Worm (Caenorhabditis elegans): ENCODE measurements around the gene F39F10.3.
"Not testable (repeated sequence)": the region's sequence is repeated elsewhere in the genome, so short reads cannot be mapped to it uniquely, and the experiment has no call there.

Gene F39F10.3

DNA sequence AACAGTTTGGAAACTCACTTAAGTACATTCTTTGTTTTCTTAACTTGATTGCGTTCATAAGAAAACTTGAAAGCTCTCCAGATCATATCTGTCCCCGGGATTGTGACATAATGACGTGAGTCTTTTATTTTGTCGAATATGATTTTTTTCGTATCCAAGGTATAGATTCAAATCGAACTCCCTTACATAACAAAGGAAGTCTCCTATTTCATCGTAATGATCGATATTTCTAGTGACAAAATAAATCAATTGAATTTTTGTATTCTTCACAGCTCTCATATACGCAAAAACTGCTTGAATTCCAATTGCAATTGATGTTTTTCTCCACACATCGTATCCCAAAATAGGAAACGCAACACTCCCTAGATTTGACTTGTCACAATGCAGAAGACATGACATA, 10.9 kb downstream of the F39F10.3 start:
- no peak for TF ChIP-seq tbx-2 (tag; optimal IDR thresholded peaks at IDR 0.05)
- TF ChIP-seq efl-1 (optimal IDR thresholded peaks at IDR 0.05) = no peak
- TF ChIP-seq efl-1 (GFP tag; optimal IDR thresholded peaks at IDR 0.05 in 1 of 2) = peak in 1 of 2 experiments; percentile 64

ce11 chrX:16903619-16904018, 11.8 kb downstream of the F39F10.3 start, which contains the start of gene F39F10.4:
Gene F39F10.4 (minus strand): TSS chrX:16903719.
- TF ChIP-seq ceh-88 (GFP tag; IDR thresholded peaks at IDR 0.05) (no peak), snu-23 (GFP tag; optimal IDR thresholded peaks at IDR 0.05) (no peak), skn-1 (tag; optimal IDR thresholded peaks at IDR 0.05) (no peak), irx-1 (tag; optimal IDR thresholded peaks at IDR 0.05) (no peak), lin-39 (tag; optimal IDR thresholded peaks at IDR 0.05) (no peak), pag-3 (tag; optimal IDR thresholded peaks at IDR 0.05; ENCODE audit: borderline replicate concordance, insufficient read depth) (no peak), lir-3 (tag; optimal IDR thresholded peaks at IDR 0.05; ENCODE audit: poor library complexity) (no peak), nhr-84 (tag; optimal IDR thresholded peaks at IDR 0.05) (no peak), alr-1 (tag; optimal IDR thresholded peaks at IDR 0.05; ENCODE audit: borderline replicate concordance) (no peak), fkh-4 (tag; optimal IDR thresholded peaks at IDR 0.05; ENCODE audit: borderline replicate concordance) (no peak), nhr-90 (tag; optimal IDR thresholded peaks at IDR 0.05; ENCODE audit: poor library complexity) (no peak), ces-1 (GFP tag; optimal IDR thresholded peaks at IDR 0.05) (no peak), ceh-82 (tag; optimal IDR thresholded peaks at IDR 0.05) (no peak), efl-3 (GFP tag; optimal IDR thresholded peaks at IDR 0.05) (no peak), ztf-4 (tag; optimal IDR thresholded peaks at IDR 0.05) (no peak), unc-98 (GFP tag; IDR thresholded peaks at IDR 0.05) (no peak)

DNA sequence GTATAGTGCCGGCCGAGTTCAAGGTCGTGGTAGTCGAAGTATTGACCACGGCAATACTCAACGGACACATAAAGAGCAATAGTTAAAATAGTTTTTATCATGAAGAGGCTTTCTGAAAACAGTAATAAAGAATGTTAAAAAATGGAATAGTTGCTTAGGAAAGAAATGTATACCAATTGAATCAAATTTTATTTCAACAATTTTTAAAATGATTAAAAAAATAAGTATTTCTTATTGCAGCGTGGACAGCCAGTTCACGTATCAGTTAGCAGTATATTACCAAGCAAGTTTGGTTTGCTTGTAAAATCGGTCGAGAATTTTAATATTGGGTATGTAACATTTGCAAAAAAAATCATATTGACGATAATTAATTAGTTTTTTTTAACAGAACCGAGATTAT, 21.9 kb downstream of the F39F10.3 start, which contains the start of gene F39F10.5:
Gene F39F10.5 (minus strand): TSS at position 101 of the 400 bp plus-strand sequence.
- TF ChIP-seq rnt-1 (tag; optimal IDR thresholded peaks at IDR 0.05); nhr-84 (tag; optimal IDR thresholded peaks at IDR 0.05); efl-3 (GFP tag; optimal IDR thresholded peaks at IDR 0.05): not testable (repeated sequence)

DNA sequence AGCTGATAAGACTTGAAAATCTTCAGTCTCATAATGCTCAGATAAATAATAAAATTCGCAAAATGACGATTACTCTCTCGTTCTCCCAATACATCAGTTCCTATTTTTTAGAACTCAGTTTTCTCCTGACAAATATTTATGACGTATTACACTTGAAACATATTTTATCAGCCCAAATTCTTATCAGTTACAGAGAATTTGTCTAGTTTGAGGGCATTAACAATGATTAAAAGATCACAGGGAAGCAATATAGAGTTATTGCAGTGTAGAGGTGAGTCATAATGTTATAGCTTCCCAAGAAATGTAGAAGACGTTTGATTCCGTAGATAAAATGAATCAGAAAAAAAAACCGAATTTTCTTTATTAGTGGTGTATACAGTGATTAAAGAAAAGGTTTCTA, 27.7 kb downstream of the F39F10.3 start:
- TF ChIP-seq irx-1 (tag; optimal IDR thresholded peaks at IDR 0.05) = no peak
- no peak for TF ChIP-seq unc-86 (tag; optimal IDR thresholded peaks at IDR 0.05)
- no peak for TF ChIP-seq efl-1 (optimal IDR thresholded peaks at IDR 0.05)
- peak in 1 of 2 experiments; percentile 2 for TF ChIP-seq efl-1 (GFP tag; optimal IDR thresholded peaks at IDR 0.05 in 1 of 2)
- peak; percentile 53 for TF ChIP-seq dsc-1 (tag; optimal IDR thresholded peaks at IDR 0.05)
- TF ChIP-seq unc-130 (tag; optimal IDR thresholded peaks at IDR 0.05) = no peak

ce11 chrX:16921533-16921932, 29.8 kb downstream of the F39F10.3 start, which contains the start of gene fbxb-114:
Gene fbxb-114 (plus strand): TSS chrX:16921833.
- no peak for TF ChIP-seq sup-37 (GFP tag; optimal IDR thresholded peaks at IDR 0.05)
- TF ChIP-seq dpl-1 (GFP tag; optimal IDR thresholded peaks at IDR 0.05) = no peak
- no peak for TF ChIP-seq unc-86 (tag; optimal IDR thresholded peaks at IDR 0.05)
- no peak for TF ChIP-seq pqm-1 (tag; optimal IDR thresholded peaks at IDR 0.05)
- TF ChIP-seq nhr-237 (tag; optimal IDR thresholded peaks at IDR 0.05) = no peak
- no peak for TF ChIP-seq nhr-76 (tag; optimal IDR thresholded peaks at IDR 0.05)
- no peak for TF ChIP-seq hpl-2 (GFP tag; optimal IDR thresholded peaks at IDR 0.05)
- TF ChIP-seq ces-1 (GFP tag; optimal IDR thresholded peaks at IDR 0.05) = no peak
- no peak for TF ChIP-seq swsn-7 (tag; optimal IDR thresholded peaks at IDR 0.05)
- TF ChIP-seq nhr-12 (tag; optimal IDR thresholded peaks at IDR 0.05) = no peak

- TF ChIP-seq unc-98 (GFP tag; IDR thresholded peaks at IDR 0.05) (no peak), fkh-4 (tag; optimal IDR thresholded peaks at IDR 0.05; ENCODE audit: borderline replicate concordance) (no peak), nhr-84 (tag; optimal IDR thresholded peaks at IDR 0.05) (no peak), sptf-1 (tag; optimal IDR thresholded peaks at IDR 0.05) (no peak), nhr-77 (tag; optimal IDR thresholded peaks at IDR 0.05) (no peak), lir-3 (tag; optimal IDR thresholded peaks at IDR 0.05; ENCODE audit: poor library complexity) (no peak), tbx-2 (tag; optimal IDR thresholded peaks at IDR 0.05) (no peak)
Measured at ce11 chrX:16923636-16924035, 31.9 kb downstream of the F39F10.3 start, which contains the start of gene C30E1.4. Gene C30E1.4 (plus strand): TSS chrX:16923936.

Data from whole organism, L1 larva.